Worm (Caenorhabditis elegans): ENCODE data around the gene Y70G10A.3.

Gene Y70G10A.3

DNA sequence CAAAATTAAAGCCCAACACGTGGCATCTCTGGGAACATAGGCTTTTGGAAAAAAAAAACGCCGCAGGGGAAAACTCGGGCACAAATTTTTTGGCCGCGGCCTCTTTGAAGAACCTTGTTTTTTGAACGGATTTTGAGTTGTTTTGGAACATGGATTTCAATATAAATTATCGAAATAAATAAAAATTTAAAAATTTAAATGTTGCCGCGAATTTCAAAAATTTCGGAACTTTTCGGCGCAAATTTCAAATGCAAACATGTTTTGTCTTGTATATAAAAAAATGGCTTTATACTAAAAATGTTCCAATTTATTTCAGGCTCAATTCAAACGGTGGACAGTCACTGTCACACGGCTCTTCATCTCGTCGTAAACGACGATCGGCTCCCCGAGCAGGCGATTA lies 5.1 kb downstream of the Y70G10A.3 start:
- TF ChIP-seq aha-1 (tag) (peak; percentile 95), Y75B8A.6 (GFP tag; IDR thresholded peaks at IDR 0.05) (no peak)

DNA sequence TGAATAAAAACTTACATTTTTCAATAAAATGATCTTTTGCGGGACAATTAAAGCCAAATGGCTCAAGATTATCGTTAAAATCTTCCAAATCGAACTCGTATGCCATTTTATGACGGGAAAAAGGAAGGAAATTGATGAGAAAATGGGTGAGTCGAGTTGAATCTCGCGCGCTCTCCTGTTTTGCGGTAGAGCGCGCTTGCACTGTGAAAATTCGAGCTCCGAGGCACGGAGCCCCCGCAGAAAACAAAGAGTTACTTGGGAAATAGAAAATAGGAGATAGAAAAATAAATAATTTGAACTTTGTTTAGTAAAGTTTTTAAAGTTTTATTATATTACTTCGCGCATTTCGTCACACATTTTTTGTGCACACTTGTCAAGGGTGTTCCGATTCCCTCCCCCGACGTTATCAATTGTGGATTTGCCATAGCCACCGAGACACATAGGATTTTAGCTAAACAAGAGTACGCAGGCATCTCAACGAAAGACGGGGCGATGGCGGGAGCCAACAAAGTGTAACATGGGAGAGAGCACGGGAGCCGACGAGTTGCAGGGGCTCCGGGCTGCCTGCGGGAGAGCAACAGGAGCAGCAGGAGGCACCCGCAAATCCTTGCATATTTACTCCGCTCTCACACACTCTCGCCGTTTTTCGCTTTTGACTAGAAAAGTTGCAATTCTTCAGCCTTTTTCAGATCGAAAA lies 9.7 kb downstream of the Y70G10A.3 start, which contains the start of the genes div-1 and cor-1:
Gene div-1, minus strand, starts transcription at position 119 of the 697 bp plus-strand sequence.
Gene cor-1, plus strand, starts transcription at position 671 of the 697 bp plus-strand sequence.
- TF ChIP-seq Y105C5A.15 (GFP tag; IDR thresholded peaks at IDR 0.05) (no peak), T20F7.1 (GFP tag; optimal IDR thresholded peaks at IDR 0.05) (no peak), unc-62 (GFP tag; optimal IDR thresholded peaks at IDR 0.05 in 1 of 2) (peak in 1 of 2 experiments; percentile 90), unc-62 (tag; optimal IDR thresholded peaks at IDR 0.05) (no peak), nhr-28 (tag; optimal IDR thresholded peaks at IDR 0.05) (peak; percentile 12), ztf-7 (tag; optimal IDR thresholded peaks at IDR 0.05) (no peak), spr-1 (tag; optimal IDR thresholded peaks at IDR 0.05) (no peak), mes-2 (tag; optimal IDR thresholded peaks at IDR 0.05; ENCODE audit: poor library complexity, severe bottlenecking) (peak; percentile 73), nhr-76 (tag; optimal IDR thresholded peaks at IDR 0.05) (no peak), arid-1 (GFP tag; conservative IDR thresholded peaks at IDR 0.05) (no peak), nhr-237 (tag; optimal IDR thresholded peaks at IDR 0.05) (no peak), tag-97 (GFP tag; IDR thresholded peaks at IDR 0.05) (no peak), hlh-11 (tag; optimal IDR thresholded peaks at IDR 0.05) (peak; percentile 23), zfp-2 (tag; optimal IDR thresholded peaks at IDR 0.05) (no peak), lin-38 (GFP tag; IDR thresholded peaks at IDR 0.05) (peak; percentile 93), hif-1 (tag; optimal IDR thresholded peaks at IDR 0.05) (peak in 1 of 2 experiments; percentile 1), ama-1 (optimal IDR thresholded peaks at IDR 0.05) (no peak), snpc-4 (tag; optimal IDR thresholded peaks at IDR 0.05) (no peak), dpl-1 (GFP tag; optimal IDR thresholded peaks at IDR 0.05) (peak; percentile 73), dmd-6 (GFP tag; IDR thresholded peaks at IDR 0.05) (no peak), zfp-3 (GFP tag; conservative IDR thresholded peaks at IDR 0.05) (no peak), F26F4.8 (GFP tag; conservative IDR thresholded peaks at IDR 0.05) (no peak), daf-19 (GFP tag; conservative IDR thresholded peaks at IDR 0.05) (no peak), set-16 (GFP tag; IDR thresholded peaks at IDR 0.05) (peak; percentile 75), nhr-77 (tag; optimal IDR thresholded peaks at IDR 0.05) (peak; percentile 17), fkh-10 (GFP tag; optimal IDR thresholded peaks at IDR 0.05) (no peak), egl-43 (GFP tag; IDR thresholded peaks at IDR 0.05) (peak; percentile 62; the same call in 1 of the 2 replicates), lsy-2 (tag; optimal IDR thresholded peaks at IDR 0.05) (peak in 1 of 2 experiments; percentile 53)

DNA sequence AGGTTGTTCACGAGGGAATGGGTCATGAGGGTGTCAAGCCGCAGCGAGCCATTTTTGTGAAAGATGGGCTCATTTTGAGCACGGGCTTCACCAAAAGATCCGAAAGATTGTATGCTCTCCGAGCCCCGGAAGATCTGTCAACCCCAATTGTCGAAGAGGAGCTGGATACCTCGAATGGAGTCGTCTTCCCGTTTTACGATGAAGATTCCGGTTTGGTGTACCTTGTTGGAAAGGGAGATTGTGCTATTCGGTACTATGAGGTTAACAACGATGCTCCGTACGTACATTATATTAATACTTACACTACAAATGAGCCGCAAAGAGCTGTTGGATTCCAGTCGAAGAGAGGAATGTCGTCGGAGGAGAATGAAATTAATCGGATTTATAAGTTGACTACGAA lies 12.2 kb downstream of the Y70G10A.3 start:
- TF ChIP-seq madf-9 (GFP tag; conservative IDR thresholded peaks at IDR 0.05) = no peak
- peak; percentile 95 for TF ChIP-seq aha-1 (tag)
- TF ChIP-seq madf-5 (GFP tag; IDR thresholded peaks at IDR 0.05) = no peak

DNA sequence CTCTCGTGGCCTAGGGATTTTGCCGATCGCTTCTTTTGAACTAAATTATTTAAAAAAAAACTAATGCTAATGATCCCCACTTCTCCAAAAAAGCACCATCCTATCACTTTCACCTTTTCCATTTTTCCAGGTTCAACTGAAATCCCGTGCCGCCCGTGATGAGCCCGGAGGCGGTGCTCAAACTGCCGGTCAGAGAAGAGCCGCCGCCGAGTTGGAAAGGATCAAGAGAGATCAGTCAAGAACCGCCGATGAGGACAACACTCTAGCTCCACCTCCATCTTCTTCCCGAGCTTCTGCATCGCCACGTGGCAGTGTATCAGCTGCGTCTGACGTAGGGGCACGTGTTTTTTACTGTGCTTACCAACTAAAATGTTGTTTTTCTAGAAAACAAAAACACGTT lies 14.4 kb downstream of the Y70G10A.3 start:
- TF ChIP-seq nhr-48 (tag; optimal IDR thresholded peaks at IDR 0.05) (no peak), sdz-12 (GFP tag; optimal IDR thresholded peaks at IDR 0.05) (no peak), unc-62 (GFP tag; optimal IDR thresholded peaks at IDR 0.05 in 1 of 2) (peak in 1 of 2 experiments; percentile 1), unc-62 (tag; optimal IDR thresholded peaks at IDR 0.05) (no peak), T26A8.4 (GFP tag; IDR thresholded peaks at IDR 0.05) (no peak), ZK546.5 (tag; optimal IDR thresholded peaks at IDR 0.05) (no peak), Y48G9A.11 (GFP tag; IDR thresholded peaks at IDR 0.05) (no peak), mxl-2 (GFP tag; conservative IDR thresholded peaks at IDR 0.05) (no peak), F10B5.3 (tag; optimal IDR thresholded peaks at IDR 0.05) (no peak), egl-43 (GFP tag; IDR thresholded peaks at IDR 0.05) (0 out of 2 replicates have a peak, but pooled peaks have one; percentile 14), zip-2 (tag; optimal IDR thresholded peaks at IDR 0.05) (no peak), aly-2 (tag; optimal IDR thresholded peaks at IDR 0.05) (no peak), nhr-77 (tag; optimal IDR thresholded peaks at IDR 0.05) (no peak), nhr-6 (tag; optimal IDR thresholded peaks at IDR 0.05) (no peak), lin-39 (tag; optimal IDR thresholded peaks at IDR 0.05) (no peak), set-16 (GFP tag; IDR thresholded peaks at IDR 0.05) (peak; percentile 75), hmg-1.1 (GFP tag; IDR thresholded peaks at IDR 0.05) (no peak)

Measured in whole organism, L4 larva.